Fruit fly (Drosophila melanogaster) whole organism, embryonic: Measurements from ENCODE around the gene CG1309.
A peak's percentile ranks its signal among the peaks of the same experiment; 100 is the strongest.

Source experiments
- Antp ChIP-seq: fragments of 200-800 bp; sonication (Bioruptor generic); optimal IDR thresholded peaks from 3 replicates; lab custom pipeline; 2016; ENCODE audit warnings: missing biosample characterization, missing genetic modification characterization
- CG11695 ChIP-seq: fragments of 200-800 bp; sonication (Bioruptor generic); IDR thresholded peaks from 3 replicates; pipeline ENCODE4 v1.3.6; 2022; ENCODE audit warnings: missing biosample characterization, missing genetic modification characterization
- CG12744 ChIP-seq: fragments of 200-800 bp; sonication (Bioruptor generic); optimal IDR thresholded peaks from 2 replicates; lab custom pipeline; 2016; ENCODE audit warnings: missing biosample characterization, missing genetic modification characterization
- CG12769 ChIP-seq: fragments of 200-800 bp; sonication (Bioruptor generic); optimal IDR thresholded peaks from 2 replicates; lab custom pipeline; 2019; ENCODE audit warnings: missing biosample characterization, mild to moderate bottlenecking, missing genetic modification characterization, moderate library complexity
- CG15479 ChIP-seq: fragments of 200-800 bp; sonication (Bioruptor generic); optimal IDR thresholded peaks from 3 replicates; lab custom pipeline; 2019; ENCODE audit warnings: missing biosample characterization, mild to moderate bottlenecking, missing genetic modification characterization, moderate library complexity
- CG17802 ChIP-seq: fragments of 200-800 bp; sonication (Bioruptor generic); optimal IDR thresholded peaks from 2 replicates; lab custom pipeline; 2018; ENCODE audit warnings: missing biosample characterization, mild to moderate bottlenecking, missing genetic modification characterization, moderate library complexity
- CG1792 ChIP-seq: fragments of 200-800 bp; sonication (Bioruptor generic); optimal IDR thresholded peaks from 2 replicates; lab custom pipeline; 2016; ENCODE audit warnings: missing biosample characterization, missing genetic modification characterization
- CG1832 ChIP-seq: fragments of 200-800 bp; sonication (Bioruptor generic); optimal IDR thresholded peaks from 2 replicates; lab custom pipeline; 2017; ENCODE audit warnings: missing biosample characterization, mild to moderate bottlenecking, missing genetic modification characterization, inconsistent platforms
- CG2199 ChIP-seq: fragments of 200-800 bp; sonication (Bioruptor generic); IDR thresholded peaks from 3 replicates; pipeline ENCODE4 v1.3.6; 2022; ENCODE audit warnings: missing biosample characterization, missing genetic modification characterization
- CG2202 ChIP-seq: fragments of 200-800 bp; sonication (Bioruptor generic); optimal IDR thresholded peaks from 2 replicates; lab custom pipeline; 2018; ENCODE audit warnings: missing biosample characterization, mild to moderate bottlenecking, missing genetic modification characterization
- CG30020 ChIP-seq: fragments of 200-800 bp; optimal IDR thresholded peaks from 2 replicates; lab custom pipeline; 2019; ENCODE audit warnings: missing biosample characterization, mild to moderate bottlenecking, missing genetic modification characterization, moderate library complexity
- CG34422 ChIP-seq: fragments of 200-800 bp; sonication (Bioruptor generic); IDR thresholded peaks from 3 replicates; pipeline ENCODE4 v1.3.6; 2022; ENCODE audit warnings: missing biosample characterization, missing genetic modification characterization
- CG6272 ChIP-seq: fragments of 200-800 bp; sonication (Bioruptor generic); IDR thresholded peaks from 2 replicates; pipeline ENCODE4 v1.3.6; 2022; ENCODE audit warnings: missing biosample characterization, missing genetic modification characterization
- CG7963 ChIP-seq: fragments of 200-800 bp; sonication (Bioruptor generic); IDR thresholded peaks from 3 replicates; pipeline ENCODE4 v1.3.6; 2022; ENCODE audit warnings: missing biosample characterization, missing genetic modification characterization; ENCODE audit not compliant: partially characterized antibody
- CrebB ChIP-seq: fragments of 200-800 bp; sonication (Bioruptor generic); optimal IDR thresholded peaks from 3 replicates; lab custom pipeline; 2018; ENCODE audit warnings: missing biosample characterization, mild to moderate bottlenecking, missing genetic modification characterization
- Dip3 ChIP-seq: fragments of 200-800 bp; sonication (Bioruptor generic); optimal IDR thresholded peaks from 3 replicates; lab custom pipeline; 2016; ENCODE audit warnings: missing biosample characterization, missing genetic modification characterization
- Fer1 ChIP-seq: fragments of 200-800 bp; sonication (Bioruptor generic); optimal IDR thresholded peaks from 2 replicates; lab custom pipeline; 2017; ENCODE audit warnings: missing biosample characterization, mild to moderate bottlenecking, missing genetic modification characterization
- HLHmδ ChIP-seq: fragments of 200-800 bp; sonication (Bioruptor generic); optimal IDR thresholded peaks from 2 replicates; lab custom pipeline; 2018; ENCODE audit warnings: missing biosample characterization, mild to moderate bottlenecking, missing genetic modification characterization, moderate library complexity
- Hr3 ChIP-seq: fragments of 200-800 bp; sonication (Bioruptor generic); optimal IDR thresholded peaks from 3 replicates; lab custom pipeline; 2016; ENCODE audit warnings: missing biosample characterization, missing genetic modification characterization
- Hsf ChIP-seq: fragments of 200-800 bp; sonication (Bioruptor generic); optimal IDR thresholded peaks from 3 replicates; lab custom pipeline; 2016; ENCODE audit warnings: missing biosample characterization, missing genetic modification characterization
- Kr ChIP-seq: fragments of 200-800 bp; sonication (Bioruptor generic); optimal IDR thresholded peaks from 2 replicates; lab custom pipeline; 2017; ENCODE audit warnings: missing biosample characterization, mild to moderate bottlenecking, missing genetic modification characterization
- Myb ChIP-seq: fragments of 200-800 bp; sonication (Bioruptor generic); optimal IDR thresholded peaks from 2 replicates; lab custom pipeline; 2016; ENCODE audit warnings: missing biosample characterization, missing genetic modification characterization
- NC2β ChIP-seq: fragments of 200-800 bp; sonication (Bioruptor generic); optimal IDR thresholded peaks from 2 replicates; lab custom pipeline; 2016; ENCODE audit warnings: missing biosample characterization, missing genetic modification characterization
- NFAT ChIP-seq: fragments of 200-800 bp; sonication (Bioruptor generic); IDR thresholded peaks from 2 replicates; pipeline ENCODE4 v1.3.6; 2022; ENCODE audit warnings: missing biosample characterization, missing genetic modification characterization
- Nf-YB ChIP-seq: fragments of 200-800 bp; sonication (Bioruptor generic); optimal IDR thresholded peaks from 3 replicates; lab custom pipeline; 2019; ENCODE audit warnings: missing biosample characterization, mild to moderate bottlenecking, missing genetic modification characterization, moderate library complexity
- chm ChIP-seq: fragments of 200-800 bp; sonication (Bioruptor generic); IDR thresholded peaks from 2 replicates; pipeline ENCODE4 v1.3.6; 2022; ENCODE audit warnings: missing biosample characterization, missing genetic modification characterization
- da ChIP-seq: fragments of 200-800 bp; sonication (Bioruptor generic); optimal IDR thresholded peaks from 2 replicates; lab custom pipeline; 2016; ENCODE audit warnings: missing biosample characterization, missing genetic modification characterization
- danr ChIP-seq: fragments of 200-800 bp; sonication (Bioruptor generic); IDR thresholded peaks from 2 replicates; pipeline ENCODE4 v1.3.6; 2022; ENCODE audit warnings: missing biosample characterization, missing genetic modification characterization
- hb ChIP-seq: fragments of 200-800 bp; sonication (Bioruptor generic); IDR thresholded peaks from 3 replicates; pipeline ENCODE4 v1.3.6; 2022; ENCODE audit warnings: missing biosample characterization, missing genetic modification characterization; ENCODE audit not compliant: partially characterized antibody
- hbn ChIP-seq: fragments of 200-800 bp; sonication (Bioruptor generic); IDR thresholded peaks from 2 replicates; pipeline ENCODE4 v1.3.6; 2022; ENCODE audit warnings: missing biosample characterization, missing genetic modification characterization; ENCODE audit not compliant: partially characterized antibody
- hth ChIP-seq: fragments of >200 bp; optimal IDR thresholded peaks from 2 replicates; lab custom pipeline; 2017; ENCODE audit warnings: inconsistent platforms
- ind ChIP-seq: fragments of 200-800 bp; sonication (Bioruptor generic); optimal IDR thresholded peaks from 3 replicates; lab custom pipeline; 2016; ENCODE audit warnings: missing biosample characterization, missing genetic modification characterization
- kni ChIP-seq: fragments of 200-800 bp; sonication (Bioruptor generic); optimal IDR thresholded peaks from 3 replicates; lab custom pipeline; 2017; ENCODE audit warnings: mild to moderate bottlenecking, missing biosample characterization, missing genetic modification reagents, missing genetic modification characterization
- lilli ChIP-seq: fragments of 200-800 bp; sonication (Bioruptor generic); optimal IDR thresholded peaks from 3 replicates; lab custom pipeline; 2016; ENCODE audit warnings: missing biosample characterization, missing genetic modification characterization
- lov ChIP-seq, 2 experiments: fragments of 200-800 bp in 1 of 2; fragments of >200 bp in 1 of 2; sonication (Bioruptor generic) in 1 of 2; IDR thresholded peaks in 1 of 2; optimal IDR thresholded peaks in 1 of 2; 2 replicates in 1 of 2; 3 replicates in 1 of 2; pipeline versions ENCODE4 v1.3.6 to Lab custom; 2017 to 2022; ENCODE audit warnings: missing biosample characterization in 1 of 2, missing genetic modification characterization in 1 of 2
- nom ChIP-seq: fragments of 200-800 bp; sonication (Bioruptor generic); optimal IDR thresholded peaks from 2 replicates; lab custom pipeline; 2017; ENCODE audit warnings: missing biosample characterization, missing genetic modification characterization, mild to moderate bottlenecking, moderate library complexity, missing genetic modification reagents
- oc ChIP-seq: fragments of 200-800 bp; sonication (Bioruptor generic); optimal IDR thresholded peaks from 2 replicates; lab custom pipeline; 2018; ENCODE audit warnings: missing biosample characterization, mild to moderate bottlenecking, missing genetic modification characterization, moderate library complexity
- pita ChIP-seq: fragments of 200-800 bp; sonication (Bioruptor generic); optimal IDR thresholded peaks from 2 replicates; lab custom pipeline; 2017; ENCODE audit warnings: missing biosample characterization, mild to moderate bottlenecking, missing genetic modification characterization
- sd ChIP-seq: fragments of 200-800 bp; sonication (Bioruptor generic); optimal IDR thresholded peaks from 3 replicates; lab custom pipeline; 2018; ENCODE audit warnings: missing biosample characterization, mild to moderate bottlenecking, missing genetic modification characterization, moderate library complexity
- seq ChIP-seq: fragments of 200-800 bp; sonication (Bioruptor generic); IDR thresholded peaks from 2 replicates; pipeline ENCODE4 v1.3.6; 2022; ENCODE audit warnings: missing biosample characterization, missing genetic modification characterization
- stwl ChIP-seq: fragments of 200-800 bp; sonication (Bioruptor generic); optimal IDR thresholded peaks from 3 replicates; lab custom pipeline; 2018; ENCODE audit warnings: missing biosample characterization, mild to moderate bottlenecking, missing genetic modification characterization, moderate library complexity
- tll ChIP-seq, 2 experiments: fragments of 200-800 bp in 1 of 2; fragments of >200 bp in 1 of 2; sonication (Bioruptor generic) in 1 of 2; optimal IDR thresholded peaks; 2 replicates each; lab custom pipeline; 2017 to 2019; ENCODE audit warnings: missing biosample characterization in 2 of 2, missing genetic modification characterization in 2 of 2, mild to moderate bottlenecking in 1 of 2, moderate library complexity in 1 of 2
- trem ChIP-seq: fragments of 200-800 bp; optimal IDR thresholded peaks from 3 replicates; lab custom pipeline; 2019; ENCODE audit warnings: missing biosample characterization, mild to moderate bottlenecking, missing genetic modification characterization, moderate library complexity
- ttk ChIP-seq: fragments of 200-800 bp; sonication (Bioruptor generic); IDR thresholded peaks from 2 replicates; pipeline ENCODE4 v2.1.2; 2022; ENCODE audit warnings: missing biosample characterization, missing genetic modification characterization
- tx ChIP-seq: fragments of 200-800 bp; sonication (Bioruptor generic); optimal IDR thresholded peaks from 2 replicates; lab custom pipeline; 2016; ENCODE audit warnings: missing biosample characterization, missing genetic modification characterization
- unc-4 ChIP-seq: fragments of 200-800 bp; sonication (Bioruptor generic); IDR thresholded peaks from 2 replicates; pipeline ENCODE4 v1.3.6; 2022; ENCODE audit warnings: missing biosample characterization, missing genetic modification characterization; ENCODE audit not compliant: partially characterized antibody
- vvl ChIP-seq: fragments of 200-800 bp; sonication (Bioruptor generic); IDR thresholded peaks from 2 replicates; pipeline ENCODE4 v1.3.6; 2022; ENCODE audit warnings: missing biosample characterization, missing genetic modification characterization
- wdn ChIP-seq: fragments of 200-800 bp; sonication (Bioruptor generic); IDR thresholded peaks from 2 replicates; pipeline ENCODE4 v1.3.6; 2022; ENCODE audit warnings: missing biosample characterization, missing genetic modification characterization
- yki ChIP-seq: fragments of >200 bp; optimal IDR thresholded peaks from 3 replicates; lab custom pipeline; 2018
- zen2 ChIP-seq: fragments of 200-800 bp; sonication (Bioruptor generic); IDR thresholded peaks from 3 replicates; pipeline ENCODE4 v1.3.6; 2022; ENCODE audit warnings: missing biosample characterization, missing genetic modification characterization; ENCODE audit not compliant: partially characterized antibody
- zf30C ChIP-seq: fragments of 200-800 bp; sonication (Bioruptor generic); optimal IDR thresholded peaks from 3 replicates; lab custom pipeline; 2018; ENCODE audit warnings: missing biosample characterization, mild to moderate bottlenecking, missing genetic modification characterization

Gene CG1309

DNA sequence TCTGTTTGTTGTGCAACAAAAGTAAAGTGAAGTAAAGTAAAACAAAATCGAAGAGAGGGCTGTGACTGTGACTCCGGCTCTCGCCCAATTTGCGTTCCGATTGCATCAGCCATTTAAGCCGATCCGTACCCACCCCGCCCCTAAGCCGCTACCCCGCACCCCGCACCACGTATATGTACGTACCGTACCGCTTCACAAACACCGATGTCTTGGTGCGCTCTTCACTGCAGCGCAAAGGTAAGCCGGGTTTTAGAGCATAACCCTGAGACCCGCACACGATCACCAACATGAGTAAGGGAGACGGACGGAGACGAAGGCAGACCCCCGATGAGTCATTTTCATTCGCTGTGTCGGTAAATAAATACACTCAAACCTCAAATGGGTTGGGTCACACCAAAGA is 27.0 kb upstream of the CG1309 start (continued):
- TF ChIP-seq HLHmδ (GFP tag; lab: Kevin White, UChicago) (peak; percentile 53), NFAT (GFP tag; lab: Robert Waterston, UW) (no peak), pita (no peak), unc-4 (GFP tag; lab: Robert Waterston, UW) (no peak), nom (no peak), ind (GFP tag; lab: Kevin White, UChicago) (no peak), hb (GFP tag; lab: Robert Waterston, UW) (no peak), hth (lab: Kevin White, UChicago) (no peak), CG2202 (tag; lab: Kevin White, UChicago) (no peak), yki (lab: Kevin White, UChicago) (no peak), wdn (GFP tag; lab: Robert Waterston, UW) (no peak), tll (GFP tag; optimal IDR thresholded peaks at IDR 0.05; lab: Kevin White, UChicago) (peak in 1 of 2 experiments; percentile 88), CG17802 (tag; lab: Kevin White, UChicago) (no peak), lilli (GFP tag; lab: Kevin White, UChicago) (no peak), CG1832 (GFP tag; lab: Kevin White, UChicago) (peak; percentile 33), lov (optimal IDR thresholded peaks at IDR 0.05; lab: Kevin White, UChicago) (no peak), lov (GFP tag; IDR thresholded peaks at IDR 0.05; lab: Robert Waterston, UW) (0 out of 3 replicates have a peak, but pooled peaks have one; percentile 61), zen2 (GFP tag; lab: Robert Waterston, UW) (no peak), oc (peak; percentile 98), NC2β (GFP tag; lab: Kevin White, UChicago) (no peak), zf30C (GFP tag; lab: Kevin White, UChicago) (peak; percentile 39), da (GFP tag; lab: Kevin White, UChicago) (no peak), Kr (peak; percentile 34), hbn (GFP tag; lab: Robert Waterston, UW) (no peak), CG11695 (GFP tag; lab: Robert Waterston, UW) (no peak), CG6272 (GFP tag; lab: Robert Waterston, UW) (0 out of 2 replicates have a peak, but pooled peaks have one; percentile 32), chm (GFP tag; lab: Robert Waterston, UW) (0 out of 2 replicates have a peak, but pooled peaks have one; percentile 18), Antp (GFP tag; lab: Kevin White, UChicago) (no peak), tx (GFP tag; lab: Kevin White, UChicago) (no peak), danr (GFP tag; lab: Robert Waterston, UW) (no peak), CG34422 (GFP tag; lab: Robert Waterston, UW) (no peak), vvl (GFP tag; lab: Robert Waterston, UW) (peak; percentile 53; the same call in 1 of the 2 replicates), CG15479 (GFP tag; lab: Kevin White, UChicago) (peak; percentile 64), seq (0 out of 2 replicates have a peak, but pooled peaks have one; percentile 15), trem (tag; lab: Kevin White, UChicago) (no peak), CG1792 (GFP tag; lab: Kevin White, UChicago) (no peak), sd (no peak), stwl (tag; lab: Kevin White, UChicago) (no peak), ttk (GFP tag; lab: Robert Waterston, UW) (peak; percentile 17; the same call in 1 of the 2 replicates), Fer1 (GFP tag; lab: Kevin White, UChicago) (no peak), CG30020 (tag; lab: Kevin White, UChicago) (no peak), CG12744 (no peak), Dip3 (GFP tag; lab: Kevin White, UChicago) (no peak), CG2199 (GFP tag; lab: Robert Waterston, UW) (peak; percentile 61; the same call in 1 of the 3 replicates), Nf-YB (GFP tag; lab: Kevin White, UChicago) (peak; percentile 62), Hr3 (GFP tag; lab: Kevin White, UChicago) (no peak), kni (GFP tag; lab: Kevin White, UChicago) (peak; percentile 97), CrebB (tag; lab: Kevin White, UChicago) (no peak), Hsf (GFP tag; lab: Kevin White, UChicago) (no peak), Myb (no peak), CG12769 (tag; lab: Kevin White, UChicago) (peak; percentile 8), CG7963 (GFP tag; lab: Robert Waterston, UW) (no peak)
